Worm (Caenorhabditis elegans) whole organism, late embryonic: ENCODE data around the gene ehs-1.

ENCODE experiments used
- F13H6.1 ChIP-seq: sonication (generic microtip); optimal IDR thresholded peaks from 2 replicates; lab custom pipeline; 2016; ENCODE audit warnings: missing genetic modification characterization, missing compliant biosample characterization
- Y22D7AL.16 ChIP-seq: sonication (generic microtip); optimal IDR thresholded peaks from 2 replicates; lab custom pipeline; 2016; ENCODE audit warnings: missing genetic modification characterization, missing compliant biosample characterization
- ama-1 ChIP-seq: fragments of 150-350 bp; optimal IDR thresholded peaks from 2 replicates; lab custom pipeline; 2014
- ceh-9 ChIP-seq: sonication (generic microtip); optimal IDR thresholded peaks from 2 replicates; lab custom pipeline; 2016; ENCODE audit warnings: mild to moderate bottlenecking, missing genetic modification characterization, inconsistent platforms, missing compliant biosample characterization
- nhr-11 ChIP-seq: fragments of 150-350 bp; optimal IDR thresholded peaks from 2 replicates; lab custom pipeline; 2014; ENCODE audit warnings: missing biosample characterization, missing genetic modification characterization
- rnt-1 ChIP-seq: sonication (generic microtip); optimal IDR thresholded peaks from 2 replicates; lab custom pipeline; 2016; ENCODE audit warnings: missing genetic modification characterization, missing compliant biosample characterization
- unc-86 ChIP-seq: sonication (generic microtip); optimal IDR thresholded peaks from 2 replicates; lab custom pipeline; 2016; ENCODE audit warnings: missing genetic modification characterization, missing compliant biosample characterization

DNA sequence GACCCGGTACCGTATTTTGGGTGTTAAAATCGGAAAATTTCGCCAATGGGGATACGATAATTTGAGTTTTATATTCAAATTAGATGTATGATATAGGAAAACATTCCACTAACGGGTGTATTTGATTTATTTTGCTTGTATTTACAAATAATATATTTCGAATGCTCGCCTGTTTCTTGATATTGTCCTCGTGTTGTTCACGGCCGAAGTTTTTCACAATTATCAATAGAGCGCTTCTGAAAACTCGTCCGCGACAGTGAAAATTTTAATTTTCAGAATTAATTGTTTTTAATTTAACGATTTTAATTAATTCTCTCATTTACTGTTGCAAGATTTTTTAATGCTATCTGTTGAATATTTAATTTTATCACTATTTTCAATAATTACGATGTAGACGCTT is 857 bp upstream of the ehs-1 start:
- TF ChIP-seq Y22D7AL.16 (tag; lab: Kevin White, UChicago) (no peak), ama-1 (lab: Kevin White, UChicago) (no peak), rnt-1 (tag; lab: Kevin White, UChicago) (no peak), unc-86 (tag; lab: Kevin White, UChicago) (no peak), F13H6.1 (tag; lab: Kevin White, UChicago) (no peak), nhr-11 (tag; lab: Kevin White, UChicago) (no peak), ceh-9 (tag; lab: Kevin White, UChicago) (no peak)
